Worm (Caenorhabditis elegans) whole organism, early embryonic: ENCODE results near the gene srw-26.

Source experiments
- B0310.2 ChIP-seq: sonication (generic microtip); optimal IDR thresholded peaks from 2 replicates; lab custom pipeline; 2016; ENCODE audit warnings: mild to moderate bottlenecking, missing genetic modification characterization, missing compliant biosample characterization
- F13C5.2 ChIP-seq: sonication (generic microtip); optimal IDR thresholded peaks from 2 replicates; lab custom pipeline; 2017; ENCODE audit warnings: mild to moderate bottlenecking, missing genetic modification characterization, inconsistent platforms, missing compliant biosample characterization
- aly-1 ChIP-seq: sonication (generic microtip); optimal IDR thresholded peaks from 2 replicates; lab custom pipeline; 2016; ENCODE audit warnings: missing genetic modification characterization, missing compliant biosample characterization
- ama-1 ChIP-seq: fragments of 150-350 bp; optimal IDR thresholded peaks from 2 replicates; lab custom pipeline; 2014
- ceh-13 ChIP-seq: fragments of 200-800 bp; sonication (Bioruptor generic); optimal IDR thresholded peaks from 2 replicates; lab custom pipeline; 2018; ENCODE audit warnings: mild to moderate bottlenecking, missing genetic modification characterization, missing compliant biosample characterization
- ceh-36 ChIP-seq: sonication (generic microtip); optimal IDR thresholded peaks from 2 replicates; lab custom pipeline; 2016; ENCODE audit warnings: missing genetic modification characterization, inconsistent platforms, missing compliant biosample characterization
- ets-7 ChIP-seq: sonication (generic microtip); optimal IDR thresholded peaks from 2 replicates; lab custom pipeline; 2016; ENCODE audit warnings: missing genotype, missing genetic modification characterization, missing compliant biosample characterization
- flt-1 ChIP-seq: fragments of 200-800 bp; sonication (Bioruptor generic); IDR thresholded peaks from 2 replicates; pipeline ENCODE4 v1.3.6; 2022; ENCODE audit warnings: missing genetic modification characterization, missing compliant biosample characterization
- hmbx-1 ChIP-seq: sonication (generic microtip); optimal IDR thresholded peaks from 2 replicates; lab custom pipeline; 2016; ENCODE audit warnings: mild to moderate bottlenecking, missing genetic modification characterization, missing compliant biosample characterization
- hmg-4 ChIP-seq: fragments of 200-800 bp; sonication (Bioruptor generic); optimal IDR thresholded peaks from 2 replicates; lab custom pipeline; 2018; ENCODE audit warnings: mild to moderate bottlenecking, missing genetic modification characterization, missing compliant biosample characterization
- hnd-1 ChIP-seq: sonication (generic microtip); optimal IDR thresholded peaks from 2 replicates; lab custom pipeline; 2016; ENCODE audit warnings: missing genetic modification characterization, missing compliant biosample characterization
- pes-1 ChIP-seq: fragments of 200-800 bp; sonication (Bioruptor generic); IDR thresholded peaks from 2 replicates; pipeline ENCODE4 v1.3.6; 2022; ENCODE audit warnings: missing genetic modification reagents, missing genetic modification characterization, missing compliant biosample characterization
- scrt-1 ChIP-seq: fragments of 200-800 bp; sonication (Bioruptor generic); IDR thresholded peaks from 2 replicates; pipeline ENCODE4 v1.3.6; 2022; ENCODE audit warnings: missing genetic modification characterization, missing compliant biosample characterization
- sea-1 ChIP-seq: fragments of 200-800 bp; sonication (Bioruptor generic); conservative IDR thresholded peaks from 2 replicates; pipeline ENCODE4 v1.3.6; 2022; ENCODE audit warnings: missing genetic modification characterization, missing compliant biosample characterization
- tbx-11 ChIP-seq: fragments of 200-800 bp; sonication (Bioruptor generic); IDR thresholded peaks from 2 replicates; pipeline ENCODE4 v1.3.6; 2022; ENCODE audit warnings: missing genetic modification characterization, missing compliant biosample characterization
- tbx-37 ChIP-seq: fragments of 200-800 bp; sonication (Bioruptor generic); conservative IDR thresholded peaks from 2 replicates; pipeline ENCODE4 v1.3.6; 2022; ENCODE audit warnings: missing genetic modification reagents, missing genetic modification characterization, missing compliant biosample characterization
- tra-4 ChIP-seq: sonication (generic microtip); optimal IDR thresholded peaks from 2 replicates; lab custom pipeline; 2017; ENCODE audit warnings: missing genetic modification characterization, missing compliant biosample characterization

Gene srw-26

DNA sequence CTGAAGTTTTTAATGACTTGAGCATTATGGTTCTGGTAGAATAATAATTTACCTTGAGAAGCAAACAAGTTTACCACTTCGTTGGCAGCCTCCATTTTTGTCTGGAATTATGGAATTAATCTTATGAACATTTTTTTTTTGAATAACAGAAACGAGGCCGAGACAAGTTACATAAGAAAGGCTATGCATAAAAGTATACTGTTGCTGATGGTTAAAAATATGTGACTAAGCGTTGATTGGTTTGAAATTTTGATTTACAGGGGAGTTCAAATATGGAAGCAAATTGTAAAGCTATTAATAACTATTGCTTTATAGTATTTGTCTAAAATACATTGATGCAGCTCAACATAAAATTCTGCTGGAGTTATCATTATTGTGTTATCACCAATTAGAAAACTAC is 43.5 kb downstream of the srw-26 start, which contains the start of gene cgt-1:
TSS of gene cgt-1 (minus strand) at position 101 of the 400 bp plus-strand sequence.
- TF ChIP-seq tbx-37 (no peak), ceh-36 (tag; lab: Kevin White, UChicago) (no peak), ets-7 (tag; lab: Kevin White, UChicago) (no peak), scrt-1 (GFP tag; lab: Robert Waterston, UW) (no peak), tra-4 (tag; lab: Kevin White, UChicago) (no peak), pes-1 (GFP tag; lab: Robert Waterston, UW) (no peak), hnd-1 (tag; lab: Kevin White, UChicago) (no peak), aly-1 (tag; lab: Kevin White, UChicago) (no peak), B0310.2 (no peak), tbx-11 (GFP tag; lab: Robert Waterston, UW) (no peak), hmg-4 (no peak), flt-1 (GFP tag; lab: Robert Waterston, UW) (no peak), ceh-13 (GFP tag; lab: Kevin White, UChicago) (no peak), hmbx-1 (tag; lab: Kevin White, UChicago) (no peak)

- no peak for TF ChIP-seq tbx-11 (GFP tag; lab: Robert Waterston, UW)
- no peak for TF ChIP-seq F13C5.2
- TF ChIP-seq ets-7 (tag; lab: Kevin White, UChicago), result no peak
- TF ChIP-seq ceh-36 (tag; lab: Kevin White, UChicago), result no peak
- no peak for TF ChIP-seq sea-1 (GFP tag; lab: Robert Waterston, UW)
- no peak for TF ChIP-seq tra-4 (tag; lab: Kevin White, UChicago)
- no peak for TF ChIP-seq B0310.2
- TF ChIP-seq ceh-13 (GFP tag; lab: Kevin White, UChicago), result no peak
- TF ChIP-seq tbx-37, result no peak
- no peak for TF ChIP-seq aly-1 (tag; lab: Kevin White, UChicago)
- no peak for TF ChIP-seq scrt-1 (GFP tag; lab: Robert Waterston, UW)
- no peak for TF ChIP-seq pes-1 (GFP tag; lab: Robert Waterston, UW)
- no peak for TF ChIP-seq ama-1
Measured at ce11 chrV:15887708-15888295, 44.5 kb downstream of the srw-26 start.

ce11 chrV:15885967-15886366 is 46.3 kb downstream of the srw-26 start, which contains the start of gene T06C12.9:
Gene T06C12.9 (minus strand): TSS chrV:15886067.
- TF ChIP-seq tbx-11 (GFP tag; lab: Robert Waterston, UW), result no peak
- no peak for TF ChIP-seq hmbx-1 (tag; lab: Kevin White, UChicago)
- TF ChIP-seq ceh-13 (GFP tag; lab: Kevin White, UChicago), result no peak
- no peak for TF ChIP-seq flt-1 (GFP tag; lab: Robert Waterston, UW)
- no peak for TF ChIP-seq hnd-1 (tag; lab: Kevin White, UChicago)
- TF ChIP-seq tra-4 (tag; lab: Kevin White, UChicago), result no peak
- TF ChIP-seq ama-1, result no peak
- no peak for TF ChIP-seq aly-1 (tag; lab: Kevin White, UChicago)
- TF ChIP-seq pes-1 (GFP tag; lab: Robert Waterston, UW), result no peak
- TF ChIP-seq ceh-36 (tag; lab: Kevin White, UChicago), result no peak
- no peak for TF ChIP-seq ets-7 (tag; lab: Kevin White, UChicago)
- no peak for TF ChIP-seq scrt-1 (GFP tag; lab: Robert Waterston, UW)
- no peak for TF ChIP-seq sea-1 (GFP tag; lab: Robert Waterston, UW)
- no peak for TF ChIP-seq B0310.2
- no peak for TF ChIP-seq F13C5.2
- TF ChIP-seq tbx-37, result no peak
- no peak for TF ChIP-seq hmg-4

DNA sequence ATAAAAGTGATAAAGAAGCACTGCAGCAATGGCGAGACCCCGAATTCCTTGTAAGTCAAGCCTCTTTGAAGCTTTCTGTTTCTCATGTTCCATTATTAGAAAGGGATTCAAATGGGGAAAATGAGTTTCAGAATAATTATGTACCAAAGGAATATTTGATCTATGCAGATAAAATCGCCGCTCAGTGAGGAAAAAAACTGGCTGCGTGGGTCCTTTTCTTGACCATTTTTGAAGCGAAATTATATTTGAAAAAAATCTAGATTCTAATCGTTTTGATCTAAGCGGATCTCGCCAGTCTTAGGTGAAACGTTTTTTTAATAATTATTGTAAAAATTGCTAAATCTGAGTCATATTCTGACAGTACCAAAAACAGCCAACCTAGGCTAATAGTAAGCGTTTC is 47.6 kb downstream of the srw-26 start, which contains the start of gene oac-42:
TSS of gene oac-42 (minus strand) at position 101 of the 400 bp plus-strand sequence.
- TF ChIP-seq tra-4 (tag; lab: Kevin White, UChicago), result no peak
- no peak for TF ChIP-seq flt-1 (GFP tag; lab: Robert Waterston, UW)
- no peak for TF ChIP-seq ets-7 (tag; lab: Kevin White, UChicago)
- no peak for TF ChIP-seq hmg-4
- TF ChIP-seq tbx-37, result no peak
- no peak for TF ChIP-seq sea-1 (GFP tag; lab: Robert Waterston, UW)
- no peak for TF ChIP-seq scrt-1 (GFP tag; lab: Robert Waterston, UW)
- no peak for TF ChIP-seq aly-1 (tag; lab: Kevin White, UChicago)
- no peak for TF ChIP-seq ceh-13 (GFP tag; lab: Kevin White, UChicago)
- no peak for TF ChIP-seq ceh-36 (tag; lab: Kevin White, UChicago)
- TF ChIP-seq pes-1 (GFP tag; lab: Robert Waterston, UW), result no peak
- no peak for TF ChIP-seq F13C5.2
- no peak for TF ChIP-seq hmbx-1 (tag; lab: Kevin White, UChicago)
- TF ChIP-seq tbx-11 (GFP tag; lab: Robert Waterston, UW), result no peak
